Fruit fly (Drosophila melanogaster): ENCODE results near the gene mew.

dm6 chrX:13280235-13280634, 21.9 kb upstream of the mew start:
- TF ChIP-seq insv (optimal IDR thresholded peaks at IDR 0.05) (no peak), psq (optimal IDR thresholded peaks at IDR 0.05) (no peak), h (optimal IDR thresholded peaks at IDR 0.05) (no peak)
